Fruit fly (Drosophila melanogaster): ENCODE results near the gene alpha-Est2.

DNA sequence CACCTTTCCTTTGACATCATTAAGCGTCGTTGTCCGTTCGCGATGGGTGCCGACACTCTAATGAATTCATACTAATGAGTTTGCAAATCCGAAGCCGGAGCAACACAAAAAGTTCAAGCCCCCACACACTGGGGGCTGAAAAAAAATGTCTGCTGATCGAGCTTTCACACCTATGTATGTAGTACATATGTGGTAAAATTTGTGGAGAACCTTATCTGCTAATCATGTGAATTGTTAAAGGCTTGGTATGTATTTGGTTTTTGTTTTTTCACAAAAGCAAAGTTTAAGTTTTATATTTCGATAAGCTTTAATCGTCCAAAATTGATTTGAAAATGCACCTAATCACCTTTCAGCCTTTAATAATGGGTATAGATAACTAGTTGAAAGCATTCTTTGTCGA is 5.3 kb upstream of the alpha-Est2 start, which contains the start of gene alpha-Est5:
- TF ChIP-seq psq (GFP tag; optimal IDR thresholded peaks at IDR 0.05), result no peak
- no peak for TF ChIP-seq h (GFP tag; optimal IDR thresholded peaks at IDR 0.05)
- TF ChIP-seq usp (GFP tag; optimal IDR thresholded peaks at IDR 0.05), result no peak
- TF ChIP-seq OdsH (GFP tag; optimal IDR thresholded peaks at IDR 0.05), result no peak
- TF ChIP-seq CG9705 (GFP tag; optimal IDR thresholded peaks at IDR 0.05), result no peak
- TF ChIP-seq tai (GFP tag; optimal IDR thresholded peaks at IDR 0.05), result no peak
- TF ChIP-seq Myc (optimal IDR thresholded peaks at IDR 0.05), result no peak
